Worm (Caenorhabditis elegans) whole organism, late embryonic: Measurements from ENCODE around the gene pgp-12.

Experiments
- K09A11.1 ChIP-seq: sonication (generic microtip); optimal IDR thresholded peaks from 2 replicates; lab custom pipeline; 2017; ENCODE audit warnings: antibody characterized with exemption, mild to moderate bottlenecking, missing genetic modification characterization, missing compliant biosample characterization; ENCODE audit not compliant: insufficient read depth
- Y22D7AL.16 ChIP-seq: sonication (generic microtip); optimal IDR thresholded peaks from 2 replicates; lab custom pipeline; 2016; ENCODE audit warnings: missing genetic modification characterization, missing compliant biosample characterization
- ceh-14 ChIP-seq: sonication (generic microtip); optimal IDR thresholded peaks from 2 replicates; lab custom pipeline; 2016; ENCODE audit warnings: missing genotype, missing genetic modification characterization, missing compliant biosample characterization
- ceh-18 ChIP-seq: sonication (generic microtip); optimal IDR thresholded peaks from 2 replicates; lab custom pipeline; 2016; ENCODE audit warnings: missing genetic modification characterization, missing compliant biosample characterization
- ceh-2 ChIP-seq: sonication (generic microtip); optimal IDR thresholded peaks from 2 replicates; lab custom pipeline; 2016; ENCODE audit warnings: missing genotype, missing genetic modification characterization, missing compliant biosample characterization
- ceh-22 ChIP-seq: sonication (generic microtip); optimal IDR thresholded peaks from 2 replicates; lab custom pipeline; 2017; ENCODE audit warnings: missing biosample characterization, missing genetic modification characterization
- ceh-30 ChIP-seq: fragments of 150-350 bp; optimal IDR thresholded peaks from 2 replicates; lab custom pipeline; 2014; ENCODE audit warnings: missing biosample characterization, missing genetic modification characterization
- ceh-31 ChIP-seq: sonication (generic microtip); optimal IDR thresholded peaks from 2 replicates; lab custom pipeline; 2016; ENCODE audit warnings: missing genetic modification characterization, missing compliant biosample characterization
- ceh-34 ChIP-seq: sonication (generic microtip); optimal IDR thresholded peaks from 2 replicates; lab custom pipeline; 2016; ENCODE audit warnings: mild to moderate bottlenecking, missing genetic modification characterization, missing compliant biosample characterization
- ceh-45 ChIP-seq: fragments of 200-800 bp; sonication (Bioruptor generic); IDR thresholded peaks from 2 replicates; pipeline ENCODE4 v1.3.6; 2022; ENCODE audit warnings: missing genetic modification reagents, missing genetic modification characterization, missing compliant biosample characterization
- ceh-9 ChIP-seq: sonication (generic microtip); optimal IDR thresholded peaks from 2 replicates; lab custom pipeline; 2016; ENCODE audit warnings: mild to moderate bottlenecking, missing genetic modification characterization, inconsistent platforms, missing compliant biosample characterization
- che-1 ChIP-seq: sonication (generic microtip); optimal IDR thresholded peaks from 2 replicates; lab custom pipeline; 2016; ENCODE audit warnings: mild to moderate bottlenecking, missing genetic modification characterization, missing compliant biosample characterization
- elt-2 ChIP-seq: sonication (generic microtip); optimal IDR thresholded peaks from 2 replicates; lab custom pipeline; 2016; ENCODE audit warnings: missing genetic modification reagents, missing genetic modification characterization, missing compliant biosample characterization
- fax-1 ChIP-seq: sonication (generic microtip); optimal IDR thresholded peaks from 2 replicates; lab custom pipeline; 2016; ENCODE audit warnings: missing genotype, missing genetic modification characterization, missing compliant biosample characterization
- fkh-6 ChIP-seq: sonication (generic microtip); optimal IDR thresholded peaks from 2 replicates; lab custom pipeline; 2016; ENCODE audit warnings: missing genetic modification characterization, missing compliant biosample characterization
- gmeb-2 ChIP-seq: sonication (generic microtip); optimal IDR thresholded peaks from 2 replicates; lab custom pipeline; 2016; ENCODE audit warnings: missing genetic modification characterization, inconsistent platforms, missing compliant biosample characterization
- hlh-13 ChIP-seq: fragments of 200-800 bp; sonication (Bioruptor generic); optimal IDR thresholded peaks from 2 replicates; lab custom pipeline; 2018; ENCODE audit warnings: mild to moderate bottlenecking, missing genetic modification characterization, missing compliant biosample characterization
- hlh-30 ChIP-seq: sonication (generic microtip); optimal IDR thresholded peaks from 2 replicates; lab custom pipeline; 2017; ENCODE audit warnings: antibody characterized with exemption, missing genetic modification characterization, missing compliant biosample characterization; ENCODE audit not compliant: insufficient read depth
- hlh-8 ChIP-seq: sonication (generic microtip); optimal IDR thresholded peaks from 2 replicates; lab custom pipeline; 2016; ENCODE audit warnings: missing genotype, missing genetic modification characterization, missing compliant biosample characterization
- lim-6 ChIP-seq: sonication (generic microtip); optimal IDR thresholded peaks from 2 replicates; lab custom pipeline; 2016; ENCODE audit warnings: missing genetic modification characterization, missing compliant biosample characterization
- lin-11 ChIP-seq: fragments of 200-800 bp; sonication (Bioruptor generic); optimal IDR thresholded peaks from 2 replicates; lab custom pipeline; 2018; ENCODE audit warnings: mild to moderate bottlenecking, missing genetic modification characterization, missing compliant biosample characterization
- madf-2 ChIP-seq: sonication (generic microtip); optimal IDR thresholded peaks from 2 replicates; lab custom pipeline; 2017; ENCODE audit warnings: missing genetic modification characterization, missing compliant biosample characterization
- npax-4 ChIP-seq: sonication (generic microtip); optimal IDR thresholded peaks from 2 replicates; lab custom pipeline; 2016; ENCODE audit warnings: missing genetic modification characterization, missing compliant biosample characterization
- pag-3 ChIP-seq: sonication (generic microtip); optimal IDR thresholded peaks from 2 replicates; lab custom pipeline; 2016; ENCODE audit warnings: missing compliant biosample characterization, missing genetic modification characterization, borderline replicate concordance
- pha-4 ChIP-seq: fragments of 150-350 bp; optimal IDR thresholded peaks from 2 replicates; lab custom pipeline; 2018; ENCODE audit warnings: missing biosample characterization, missing genetic modification reagents, missing genetic modification characterization
- pros-1 ChIP-seq: fragments of 150-350 bp; optimal IDR thresholded peaks from 2 replicates; lab custom pipeline; 2014; ENCODE audit warnings: missing biosample characterization, missing genetic modification reagents, missing genetic modification characterization
- ref-2 ChIP-seq: sonication (generic microtip); optimal IDR thresholded peaks from 2 replicates; lab custom pipeline; 2016; ENCODE audit warnings: missing genetic modification characterization, missing compliant biosample characterization
- sox-2 ChIP-seq: fragments of 200-800 bp; sonication (Bioruptor generic); IDR thresholded peaks from 2 replicates; pipeline ENCODE4 v1.3.6; 2022; ENCODE audit warnings: missing genetic modification reagents, missing genetic modification characterization, missing compliant biosample characterization
- syd-9 ChIP-seq: sonication (generic microtip); optimal IDR thresholded peaks from 2 replicates; lab custom pipeline; 2016; ENCODE audit warnings: mild to moderate bottlenecking, missing genetic modification characterization, moderate library complexity, missing compliant biosample characterization
- ttx-3 ChIP-seq: sonication (generic microtip); optimal IDR thresholded peaks from 2 replicates; lab custom pipeline; 2016; ENCODE audit warnings: missing genetic modification reagents, missing genetic modification characterization, missing compliant biosample characterization
- unc-3 ChIP-seq, 2 experiments: fragments of 200-800 bp in 1 of 2; sonication (Bioruptor generic) in 1 of 2; sonication (generic microtip) in 1 of 2; conservative IDR thresholded peaks in 1 of 2; optimal IDR thresholded peaks in 1 of 2; 2 replicates each; pipeline versions ENCODE4 v1.3.6 to Lab custom; 2016 to 2022; ENCODE audit warnings: missing compliant biosample characterization in 2 of 2, missing genetic modification characterization in 2 of 2, missing genetic modification reagents in 1 of 2
- unc-42 ChIP-seq: sonication (generic microtip); optimal IDR thresholded peaks from 2 replicates; lab custom pipeline; 2016; ENCODE audit warnings: missing genotype, missing genetic modification characterization, missing compliant biosample characterization
- unc-86 ChIP-seq: sonication (generic microtip); optimal IDR thresholded peaks from 2 replicates; lab custom pipeline; 2016; ENCODE audit warnings: missing genetic modification characterization, missing compliant biosample characterization
- zip-5 ChIP-seq: sonication (generic microtip); optimal IDR thresholded peaks from 2 replicates; lab custom pipeline; 2016; ENCODE audit warnings: missing genetic modification characterization, missing compliant biosample characterization

The pgp-12 gene

ce11 chrX:12754043-12754442, 22.4 kb downstream of the pgp-12 start:
- TF ChIP-seq hlh-13 (GFP tag; lab: Kevin White, UChicago) (no peak), fax-1 (tag; lab: Kevin White, UChicago) (no peak), ttx-3 (no peak), ceh-2 (tag; lab: Kevin White, UChicago) (no peak), ceh-31 (no peak), ceh-18 (tag; lab: Kevin White, UChicago) (no peak), sox-2 (no peak), ceh-9 (tag; lab: Kevin White, UChicago) (no peak), Y22D7AL.16 (no peak), ceh-34 (tag; lab: Kevin White, UChicago) (no peak), ref-2 (no peak), pha-4 (tag; lab: Kevin White, UChicago) (no peak), K09A11.1 (tag; lab: Kevin White, UChicago) (no peak), gmeb-2 (tag; lab: Kevin White, UChicago) (no peak), zip-5 (tag; lab: Kevin White, UChicago) (no peak), unc-42 (tag; lab: Kevin White, UChicago) (no peak)

- TF ChIP-seq unc-42 (tag; lab: Kevin White, UChicago), result no peak
- TF ChIP-seq sox-2, result no peak
- no peak for TF ChIP-seq elt-2
These were observed 23.4 kb downstream of the pgp-12 start for ce11 chrX:12755021-12755420.

- TF ChIP-seq hlh-8 (tag; lab: Kevin White, UChicago), result no peak
- no peak for TF ChIP-seq madf-2
- TF ChIP-seq ceh-22 (tag; lab: Kevin White, UChicago), result no peak
- no peak for TF ChIP-seq ceh-9 (tag; lab: Kevin White, UChicago)
- no peak for TF ChIP-seq zip-5 (tag; lab: Kevin White, UChicago)
- no peak for TF ChIP-seq ceh-45 (GFP tag; lab: Robert Waterston, UW)
- TF ChIP-seq lim-6 (tag; lab: Kevin White, UChicago), result no peak
- no peak for TF ChIP-seq unc-3 (GFP tag; conservative IDR thresholded peaks at IDR 0.05; lab: Robert Waterston, UW)
- TF ChIP-seq unc-3 (tag; optimal IDR thresholded peaks at IDR 0.05; lab: Kevin White, UChicago), result no peak
- no peak for TF ChIP-seq pros-1
- TF ChIP-seq ttx-3, result no peak
These were observed 27.4 kb downstream of the pgp-12 start for ce11 chrX:12759010-12759409.

ce11 chrX:12759642-12760041, 28.0 kb downstream of the pgp-12 start:
- TF ChIP-seq lin-11 (no peak), ceh-30 (tag; lab: Kevin White, UChicago) (no peak), elt-2 (peak; percentile 40), ref-2 (no peak), pag-3 (tag; lab: Kevin White, UChicago) (no peak)

- no peak for TF ChIP-seq zip-5 (tag; lab: Kevin White, UChicago)
- no peak for TF ChIP-seq unc-86 (tag; lab: Kevin White, UChicago)
- TF ChIP-seq sox-2, result no peak
- TF ChIP-seq ceh-18 (tag; lab: Kevin White, UChicago), result no peak
- TF ChIP-seq Y22D7AL.16, result no peak
- TF ChIP-seq madf-2, result no peak
- no peak for TF ChIP-seq elt-2
- TF ChIP-seq syd-9 (tag; lab: Kevin White, UChicago), result no peak
- no peak for TF ChIP-seq ceh-14 (tag; lab: Kevin White, UChicago)
- no peak for TF ChIP-seq hlh-30 (tag; lab: Kevin White, UChicago)
- TF ChIP-seq npax-4 (tag; lab: Kevin White, UChicago), result no peak
- TF ChIP-seq ref-2, result no peak
- TF ChIP-seq fkh-6, result no peak
- no peak for TF ChIP-seq che-1 (tag; lab: Kevin White, UChicago)
These were observed 29.7 kb downstream of the pgp-12 start for ce11 chrX:12761295-12761775.
